Worm (Caenorhabditis elegans) whole organism, late embryonic: Measurements from ENCODE around the gene adss-1.
A peak's percentile ranks its signal among the peaks of the same experiment; 100 is the strongest.

Experiments
- C08G9.2 ChIP-seq: sonication (generic microtip); optimal IDR thresholded peaks from 2 replicates; lab custom pipeline; 2016; ENCODE audit warnings: mild to moderate bottlenecking, missing genetic modification characterization, moderate library complexity, missing compliant biosample characterization
- C38D4.7 ChIP-seq: fragments of 200-800 bp; sonication (Bioruptor generic); optimal IDR thresholded peaks from 2 replicates; lab custom pipeline; 2018; ENCODE audit warnings: mild to moderate bottlenecking, missing genetic modification characterization, moderate library complexity, missing compliant biosample characterization
- F13H6.1 ChIP-seq: sonication (generic microtip); optimal IDR thresholded peaks from 2 replicates; lab custom pipeline; 2016; ENCODE audit warnings: missing genetic modification characterization, missing compliant biosample characterization
- ahr-1 ChIP-seq: sonication (generic microtip); optimal IDR thresholded peaks from 2 replicates; lab custom pipeline; 2016; ENCODE audit warnings: missing genetic modification characterization, missing compliant biosample characterization
- ama-1 ChIP-seq: fragments of 150-350 bp; optimal IDR thresholded peaks from 2 replicates; lab custom pipeline; 2014
- ceh-18 ChIP-seq: sonication (generic microtip); optimal IDR thresholded peaks from 2 replicates; lab custom pipeline; 2016; ENCODE audit warnings: missing genetic modification characterization, missing compliant biosample characterization
- ceh-19 ChIP-seq: fragments of 200-800 bp; sonication (Bioruptor generic); optimal IDR thresholded peaks from 2 replicates; lab custom pipeline; 2018; ENCODE audit warnings: mild to moderate bottlenecking, missing genetic modification characterization, missing compliant biosample characterization
- ceh-2 ChIP-seq: sonication (generic microtip); optimal IDR thresholded peaks from 2 replicates; lab custom pipeline; 2016; ENCODE audit warnings: missing genotype, missing genetic modification characterization, missing compliant biosample characterization
- ceh-22 ChIP-seq: sonication (generic microtip); optimal IDR thresholded peaks from 2 replicates; lab custom pipeline; 2017; ENCODE audit warnings: missing biosample characterization, missing genetic modification characterization
- ceh-24 ChIP-seq: sonication (generic microtip); optimal IDR thresholded peaks from 2 replicates; lab custom pipeline; 2016; ENCODE audit warnings: mild to moderate bottlenecking, missing genetic modification characterization, missing compliant biosample characterization
- ceh-30 ChIP-seq: fragments of 150-350 bp; optimal IDR thresholded peaks from 2 replicates; lab custom pipeline; 2014; ENCODE audit warnings: missing biosample characterization, missing genetic modification characterization
- ceh-31 ChIP-seq: sonication (generic microtip); optimal IDR thresholded peaks from 2 replicates; lab custom pipeline; 2016; ENCODE audit warnings: missing genetic modification characterization, missing compliant biosample characterization
- ceh-48 ChIP-seq: sonication (generic microtip); optimal IDR thresholded peaks from 2 replicates; lab custom pipeline; 2016; ENCODE audit warnings: missing genetic modification characterization, inconsistent platforms, missing compliant biosample characterization
- ceh-9 ChIP-seq: sonication (generic microtip); optimal IDR thresholded peaks from 2 replicates; lab custom pipeline; 2016; ENCODE audit warnings: mild to moderate bottlenecking, missing genetic modification characterization, inconsistent platforms, missing compliant biosample characterization
- che-1 ChIP-seq: sonication (generic microtip); optimal IDR thresholded peaks from 2 replicates; lab custom pipeline; 2016; ENCODE audit warnings: mild to moderate bottlenecking, missing genetic modification characterization, missing compliant biosample characterization
- dve-1 ChIP-seq: sonication (generic microtip); optimal IDR thresholded peaks from 2 replicates; lab custom pipeline; 2017; ENCODE audit warnings: antibody characterized with exemption, mild to moderate bottlenecking, missing genetic modification characterization, missing compliant biosample characterization
- elt-2 ChIP-seq: sonication (generic microtip); optimal IDR thresholded peaks from 2 replicates; lab custom pipeline; 2016; ENCODE audit warnings: missing genetic modification reagents, missing genetic modification characterization, missing compliant biosample characterization
- ets-4 ChIP-seq: sonication (generic microtip); optimal IDR thresholded peaks from 2 replicates; lab custom pipeline; 2016; ENCODE audit warnings: missing genetic modification characterization, missing compliant biosample characterization
- eyg-1 ChIP-seq: sonication (generic microtip); optimal IDR thresholded peaks from 2 replicates; lab custom pipeline; 2016; ENCODE audit warnings: missing genotype, missing genetic modification characterization, missing compliant biosample characterization
- fax-1 ChIP-seq: sonication (generic microtip); optimal IDR thresholded peaks from 2 replicates; lab custom pipeline; 2016; ENCODE audit warnings: missing genotype, missing genetic modification characterization, missing compliant biosample characterization
- hlh-13 ChIP-seq: fragments of 200-800 bp; sonication (Bioruptor generic); optimal IDR thresholded peaks from 2 replicates; lab custom pipeline; 2018; ENCODE audit warnings: mild to moderate bottlenecking, missing genetic modification characterization, missing compliant biosample characterization
- hlh-15 ChIP-seq: sonication (generic microtip); optimal IDR thresholded peaks from 2 replicates; lab custom pipeline; 2016; ENCODE audit warnings: missing genetic modification characterization, missing compliant biosample characterization
- hlh-6 ChIP-seq: sonication (generic microtip); optimal IDR thresholded peaks from 2 replicates; lab custom pipeline; 2016; ENCODE audit warnings: missing genotype, missing genetic modification characterization, missing compliant biosample characterization
- lim-6 ChIP-seq: sonication (generic microtip); optimal IDR thresholded peaks from 2 replicates; lab custom pipeline; 2016; ENCODE audit warnings: missing genetic modification characterization, missing compliant biosample characterization
- madf-2 ChIP-seq: sonication (generic microtip); optimal IDR thresholded peaks from 2 replicates; lab custom pipeline; 2017; ENCODE audit warnings: missing genetic modification characterization, missing compliant biosample characterization
- mec-3 ChIP-seq: sonication (generic microtip); optimal IDR thresholded peaks from 2 replicates; lab custom pipeline; 2016; ENCODE audit warnings: borderline replicate concordance, missing genetic modification characterization, missing compliant biosample characterization
- nfya-1 ChIP-seq: sonication (generic microtip); optimal IDR thresholded peaks from 2 replicates; lab custom pipeline; 2017; ENCODE audit warnings: missing genetic modification characterization, mild to moderate bottlenecking, missing compliant biosample characterization, antibody characterized with exemption, moderate library complexity
- nhr-232 ChIP-seq: sonication (generic microtip); optimal IDR thresholded peaks from 2 replicates; lab custom pipeline; 2016; ENCODE audit warnings: missing genetic modification characterization, missing compliant biosample characterization
- npax-4 ChIP-seq: sonication (generic microtip); optimal IDR thresholded peaks from 2 replicates; lab custom pipeline; 2016; ENCODE audit warnings: missing genetic modification characterization, missing compliant biosample characterization
- pag-3 ChIP-seq: sonication (generic microtip); optimal IDR thresholded peaks from 2 replicates; lab custom pipeline; 2016; ENCODE audit warnings: missing compliant biosample characterization, missing genetic modification characterization, borderline replicate concordance
- pax-1 ChIP-seq: fragments of 150-350 bp; optimal IDR thresholded peaks from 2 replicates; lab custom pipeline; 2014; ENCODE audit warnings: missing biosample characterization, missing genetic modification characterization
- pqm-1 ChIP-seq: sonication (generic microtip); optimal IDR thresholded peaks from 2 replicates; lab custom pipeline; 2016; ENCODE audit warnings: missing genetic modification characterization, missing compliant biosample characterization
- ref-2 ChIP-seq: sonication (generic microtip); optimal IDR thresholded peaks from 2 replicates; lab custom pipeline; 2016; ENCODE audit warnings: missing genetic modification characterization, missing compliant biosample characterization
- sdc-2 ChIP-seq: sonication (generic microtip); optimal IDR thresholded peaks from 2 replicates; lab custom pipeline; 2016; ENCODE audit warnings: missing genotype, missing genetic modification characterization, missing compliant biosample characterization
- unc-3 ChIP-seq, 2 experiments: fragments of 200-800 bp in 1 of 2; sonication (Bioruptor generic) in 1 of 2; sonication (generic microtip) in 1 of 2; conservative IDR thresholded peaks in 1 of 2; optimal IDR thresholded peaks in 1 of 2; 2 replicates each; pipeline versions ENCODE4 v1.3.6 to Lab custom; 2016 to 2022; ENCODE audit warnings: missing compliant biosample characterization in 2 of 2, missing genetic modification characterization in 2 of 2, missing genetic modification reagents in 1 of 2
- unc-42 ChIP-seq: sonication (generic microtip); optimal IDR thresholded peaks from 2 replicates; lab custom pipeline; 2016; ENCODE audit warnings: missing genotype, missing genetic modification characterization, missing compliant biosample characterization
- unc-86 ChIP-seq: sonication (generic microtip); optimal IDR thresholded peaks from 2 replicates; lab custom pipeline; 2016; ENCODE audit warnings: missing genetic modification characterization, missing compliant biosample characterization

The adss-1 gene

ce11 chrV:4826710-4827380 is 3.6 kb upstream of the adss-1 start, which contains the start of the genes hsp-6 and C37H5.5 (continued):
- TF ChIP-seq ceh-31 (tag; lab: Kevin White, UChicago) (peak; percentile 67), pqm-1 (tag; lab: Kevin White, UChicago) (no peak), npax-4 (tag; lab: Kevin White, UChicago) (no peak), ama-1 (lab: Kevin White, UChicago) (no peak), ets-4 (tag; lab: Kevin White, UChicago) (peak; percentile 40), ceh-22 (tag; lab: Kevin White, UChicago) (no peak), ceh-18 (peak; percentile 69), F13H6.1 (tag; lab: Kevin White, UChicago) (peak; percentile 5), ceh-2 (tag; lab: Kevin White, UChicago) (peak; percentile 30), hlh-13 (no peak), unc-42 (tag; lab: Kevin White, UChicago) (peak; percentile 52), ceh-30 (tag; lab: Kevin White, UChicago) (no peak), unc-86 (no peak), ceh-19 (GFP tag; lab: Kevin White, UChicago) (no peak), pax-1 (peak; percentile 65), unc-3 (GFP tag; conservative IDR thresholded peaks at IDR 0.05; lab: Robert Waterston, UW) (no peak), unc-3 (tag; optimal IDR thresholded peaks at IDR 0.05; lab: Kevin White, UChicago) (no peak), dve-1 (no peak)

ce11 chrV:4823683-4824391 is 614 bp upstream of the adss-1 start:
- TF ChIP-seq unc-86 (no peak), ama-1 (lab: Kevin White, UChicago) (no peak), ceh-24 (tag; lab: Kevin White, UChicago) (no peak), che-1 (no peak), fax-1 (tag; lab: Kevin White, UChicago) (no peak), ceh-9 (tag; lab: Kevin White, UChicago) (no peak), sdc-2 (no peak), ahr-1 (tag; lab: Kevin White, UChicago) (no peak), elt-2 (tag; lab: Kevin White, UChicago) (no peak), nhr-232 (tag; lab: Kevin White, UChicago) (no peak), ceh-30 (tag; lab: Kevin White, UChicago) (no peak), lim-6 (tag; lab: Kevin White, UChicago) (no peak), hlh-15 (tag; lab: Kevin White, UChicago) (no peak), C08G9.2 (tag; lab: Kevin White, UChicago) (no peak), ref-2 (no peak), ceh-19 (GFP tag; lab: Kevin White, UChicago) (no peak), pag-3 (no peak), nfya-1 (no peak)

- TF ChIP-seq pag-3: no peak
Measured at ce11 chrV:4820601-4821000, 2.6 kb downstream of the adss-1 start.

DNA sequence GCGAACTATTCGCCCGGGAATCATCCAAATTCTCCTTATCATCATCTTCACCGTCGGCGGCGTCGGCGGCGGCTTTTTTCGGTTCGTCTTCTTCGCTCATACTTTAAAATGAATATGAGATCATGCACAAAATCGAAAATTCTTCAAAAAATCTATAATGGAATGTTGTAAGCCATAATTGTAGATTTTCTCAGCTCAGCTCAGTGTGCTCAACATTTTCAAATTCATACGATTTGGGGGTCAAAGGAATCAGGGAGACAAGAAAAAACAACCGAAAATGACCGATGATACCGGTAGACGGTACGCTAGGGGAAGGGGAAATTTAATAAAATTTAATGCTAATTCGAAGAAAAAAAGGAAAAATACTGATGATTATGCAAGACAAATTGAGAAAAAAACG is 4.7 kb downstream of the adss-1 start, which contains the start of gene ccep-97:
Gene ccep-97, minus strand, starts transcription at position 101 of the 400 bp plus-strand sequence.
- TF ChIP-seq unc-42 (tag; lab: Kevin White, UChicago) (no peak), ceh-48 (tag; lab: Kevin White, UChicago) (no peak), pag-3 (no peak), eyg-1 (no peak), sdc-2 (no peak), mec-3 (tag; lab: Kevin White, UChicago) (no peak), ceh-18 (no peak), madf-2 (tag; lab: Kevin White, UChicago) (no peak), hlh-6 (tag; lab: Kevin White, UChicago) (no peak), C08G9.2 (tag; lab: Kevin White, UChicago) (no peak), C38D4.7 (GFP tag; lab: Kevin White, UChicago) (no peak), ceh-19 (GFP tag; lab: Kevin White, UChicago) (no peak)
- TF ChIP-seq, all 69 proteins: peak for 0
